Worm (Caenorhabditis elegans): ENCODE results near the gene mboa-2.

Gene mboa-2

ce11 chrV:11122466-11122865 is at the start of gene mboa-2:
Gene mboa-2, minus strand, starts transcription at chrV:11122493.
- TF ChIP-seq hmbx-1 (tag; optimal IDR thresholded peaks at IDR 0.05): no peak

- no peak for TF ChIP-seq ama-1 (optimal IDR thresholded peaks at IDR 0.05)
- no peak for TF ChIP-seq aly-1 (tag; optimal IDR thresholded peaks at IDR 0.05)
Measured at ce11 chrV:11171906-11172305, 49.6 kb upstream of the mboa-2 start, which contains the start of gene T19C4.5. Gene T19C4.5, plus strand, starts transcription at chrV:11172213.

- TF ChIP-seq tra-4 (tag; optimal IDR thresholded peaks at IDR 0.05): no peak
- TF ChIP-seq aly-1 (tag; optimal IDR thresholded peaks at IDR 0.05): no peak
- no peak for TF ChIP-seq ceh-36 (tag; optimal IDR thresholded peaks at IDR 0.05)
- no peak for TF ChIP-seq hnd-1 (tag; optimal IDR thresholded peaks at IDR 0.05)
- no peak for TF ChIP-seq scrt-1 (GFP tag; IDR thresholded peaks at IDR 0.05)
- TF ChIP-seq B0310.2 (tag; optimal IDR thresholded peaks at IDR 0.05): no peak
- TF ChIP-seq ets-7 (tag; optimal IDR thresholded peaks at IDR 0.05): no peak
- TF ChIP-seq tbx-11 (GFP tag; IDR thresholded peaks at IDR 0.05): no peak
- TF ChIP-seq pes-1 (GFP tag; IDR thresholded peaks at IDR 0.05): no peak
Measured at ce11 chrV:11170564-11171329, 48.5 kb upstream of the mboa-2 start.

- no peak for TF ChIP-seq F13C5.2 (tag; optimal IDR thresholded peaks at IDR 0.05)
- no peak for TF ChIP-seq ama-1 (optimal IDR thresholded peaks at IDR 0.05)
- no peak for TF ChIP-seq hmbx-1 (tag; optimal IDR thresholded peaks at IDR 0.05)
- TF ChIP-seq B0310.2 (tag; optimal IDR thresholded peaks at IDR 0.05): no peak
Measured at ce11 chrV:11167745-11168144, 45.5 kb upstream of the mboa-2 start.

ce11 chrV:11164475-11164874 is 42.2 kb upstream of the mboa-2 start, which contains the start of gene srg-40:
Gene srg-40, minus strand, starts transcription at chrV:11164575.
- TF ChIP-seq hmg-4 (GFP tag; optimal IDR thresholded peaks at IDR 0.05) (no peak), ama-1 (optimal IDR thresholded peaks at IDR 0.05) (no peak), pes-1 (GFP tag; IDR thresholded peaks at IDR 0.05) (no peak), tbx-37 (GFP tag; conservative IDR thresholded peaks at IDR 0.05) (no peak), tra-4 (tag; optimal IDR thresholded peaks at IDR 0.05) (no peak), ceh-13 (GFP tag; optimal IDR thresholded peaks at IDR 0.05) (no peak), F13C5.2 (tag; optimal IDR thresholded peaks at IDR 0.05) (no peak), tbx-11 (GFP tag; IDR thresholded peaks at IDR 0.05) (no peak), ets-7 (tag; optimal IDR thresholded peaks at IDR 0.05) (no peak), sea-1 (GFP tag; conservative IDR thresholded peaks at IDR 0.05) (no peak)

- TF ChIP-seq tra-4 (tag; optimal IDR thresholded peaks at IDR 0.05) (no peak), tbx-11 (GFP tag; IDR thresholded peaks at IDR 0.05) (no peak), sea-1 (GFP tag; conservative IDR thresholded peaks at IDR 0.05) (no peak), ceh-36 (tag; optimal IDR thresholded peaks at IDR 0.05) (no peak), B0310.2 (tag; optimal IDR thresholded peaks at IDR 0.05) (no peak), scrt-1 (GFP tag; IDR thresholded peaks at IDR 0.05) (no peak), F13C5.2 (tag; optimal IDR thresholded peaks at IDR 0.05) (no peak), aly-1 (tag; optimal IDR thresholded peaks at IDR 0.05) (no peak), hmbx-1 (tag; optimal IDR thresholded peaks at IDR 0.05) (no peak), hnd-1 (tag; optimal IDR thresholded peaks at IDR 0.05) (no peak), flt-1 (GFP tag; IDR thresholded peaks at IDR 0.05) (no peak), hmg-4 (GFP tag; optimal IDR thresholded peaks at IDR 0.05) (no peak), tbx-37 (GFP tag; conservative IDR thresholded peaks at IDR 0.05) (no peak), pes-1 (GFP tag; IDR thresholded peaks at IDR 0.05) (no peak), ets-7 (tag; optimal IDR thresholded peaks at IDR 0.05) (no peak), ceh-13 (GFP tag; optimal IDR thresholded peaks at IDR 0.05) (no peak)
Measured at ce11 chrV:11161791-11162190, 39.5 kb upstream of the mboa-2 start, which contains the start of gene srg-41. Gene srg-41, minus strand, starts transcription at chrV:11161891.

- TF ChIP-seq ceh-36 (tag; optimal IDR thresholded peaks at IDR 0.05) (no peak), hnd-1 (tag; optimal IDR thresholded peaks at IDR 0.05) (no peak), scrt-1 (GFP tag; IDR thresholded peaks at IDR 0.05) (no peak), tra-4 (tag; optimal IDR thresholded peaks at IDR 0.05) (no peak), hmg-4 (GFP tag; optimal IDR thresholded peaks at IDR 0.05) (no peak), ets-7 (tag; optimal IDR thresholded peaks at IDR 0.05) (no peak), ama-1 (optimal IDR thresholded peaks at IDR 0.05) (no peak), ceh-13 (GFP tag; optimal IDR thresholded peaks at IDR 0.05) (no peak), F13C5.2 (tag; optimal IDR thresholded peaks at IDR 0.05) (no peak), sea-1 (GFP tag; conservative IDR thresholded peaks at IDR 0.05) (no peak), B0310.2 (tag; optimal IDR thresholded peaks at IDR 0.05) (no peak), tbx-37 (GFP tag; conservative IDR thresholded peaks at IDR 0.05) (no peak), flt-1 (GFP tag; IDR thresholded peaks at IDR 0.05) (no peak), aly-1 (tag; optimal IDR thresholded peaks at IDR 0.05) (no peak), pes-1 (GFP tag; IDR thresholded peaks at IDR 0.05) (no peak), hmbx-1 (tag; optimal IDR thresholded peaks at IDR 0.05) (no peak), tbx-11 (GFP tag; IDR thresholded peaks at IDR 0.05) (no peak)
Measured at ce11 chrV:11157947-11158346, 35.7 kb upstream of the mboa-2 start, which contains the start of gene srg-42. Gene srg-42, minus strand, starts transcription at chrV:11158047.

ce11 chrV:11156589-11156988 is 34.3 kb upstream of the mboa-2 start:
- TF ChIP-seq F13C5.2 (tag; optimal IDR thresholded peaks at IDR 0.05) (no peak), hmg-4 (GFP tag; optimal IDR thresholded peaks at IDR 0.05) (no peak), ceh-13 (GFP tag; optimal IDR thresholded peaks at IDR 0.05) (no peak), sea-1 (GFP tag; conservative IDR thresholded peaks at IDR 0.05) (no peak), tbx-11 (GFP tag; IDR thresholded peaks at IDR 0.05) (no peak), hnd-1 (tag; optimal IDR thresholded peaks at IDR 0.05) (no peak), aly-1 (tag; optimal IDR thresholded peaks at IDR 0.05) (no peak), hmbx-1 (tag; optimal IDR thresholded peaks at IDR 0.05) (no peak), ama-1 (optimal IDR thresholded peaks at IDR 0.05) (no peak), ceh-36 (tag; optimal IDR thresholded peaks at IDR 0.05) (no peak), scrt-1 (GFP tag; IDR thresholded peaks at IDR 0.05) (no peak), ets-7 (tag; optimal IDR thresholded peaks at IDR 0.05) (no peak), flt-1 (GFP tag; IDR thresholded peaks at IDR 0.05) (no peak), B0310.2 (tag; optimal IDR thresholded peaks at IDR 0.05) (no peak), pes-1 (GFP tag; IDR thresholded peaks at IDR 0.05) (no peak)
